Fruit fly (Drosophila melanogaster): ENCODE measurements around the gene KrT95D.

DNA sequence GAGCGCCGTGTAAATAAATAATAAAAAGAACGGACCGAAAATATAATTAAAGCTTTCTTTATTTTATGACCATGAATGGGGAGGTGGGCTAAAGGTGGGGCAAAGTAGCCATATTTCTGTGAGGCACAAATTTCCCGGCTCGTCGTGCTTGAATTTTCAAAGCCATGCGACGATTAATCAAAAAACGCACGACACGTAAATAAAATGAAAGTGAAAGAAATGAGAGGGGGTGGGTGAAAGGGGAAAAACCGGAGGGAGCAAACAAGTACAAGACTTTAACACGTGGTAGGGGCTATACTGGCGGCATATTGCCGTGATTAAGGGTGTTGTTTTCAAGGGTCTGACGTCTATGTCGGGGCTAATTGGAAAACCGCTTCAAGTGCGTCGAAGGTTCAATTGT is 30.5 kb downstream of the KrT95D start:
- TF ChIP-seq CG7101 (tag; optimal IDR thresholded peaks at IDR 0.05) (no peak), Clk (GFP tag; optimal IDR thresholded peaks at IDR 0.05) (no peak), CG5204 (GFP tag; optimal IDR thresholded peaks at IDR 0.05) (no peak), cic (GFP tag; optimal IDR thresholded peaks at IDR 0.05) (no peak), CG12768 (GFP tag; optimal IDR thresholded peaks at IDR 0.05) (no peak), pad (GFP tag; optimal IDR thresholded peaks at IDR 0.05) (no peak), toe (GFP tag; optimal IDR thresholded peaks at IDR 0.05) (no peak), CG7045 (GFP tag; optimal IDR thresholded peaks at IDR 0.05) (no peak), Mnt (GFP tag; optimal IDR thresholded peaks at IDR 0.05) (no peak), kay (GFP tag; ENCODE audit: borderline replicate concordance) (no peak), Hr96 (GFP tag; optimal IDR thresholded peaks at IDR 0.05) (no peak)
